Worm (Caenorhabditis elegans): Measurements from ENCODE around the gene col-111.

col-111 gene

DNA sequence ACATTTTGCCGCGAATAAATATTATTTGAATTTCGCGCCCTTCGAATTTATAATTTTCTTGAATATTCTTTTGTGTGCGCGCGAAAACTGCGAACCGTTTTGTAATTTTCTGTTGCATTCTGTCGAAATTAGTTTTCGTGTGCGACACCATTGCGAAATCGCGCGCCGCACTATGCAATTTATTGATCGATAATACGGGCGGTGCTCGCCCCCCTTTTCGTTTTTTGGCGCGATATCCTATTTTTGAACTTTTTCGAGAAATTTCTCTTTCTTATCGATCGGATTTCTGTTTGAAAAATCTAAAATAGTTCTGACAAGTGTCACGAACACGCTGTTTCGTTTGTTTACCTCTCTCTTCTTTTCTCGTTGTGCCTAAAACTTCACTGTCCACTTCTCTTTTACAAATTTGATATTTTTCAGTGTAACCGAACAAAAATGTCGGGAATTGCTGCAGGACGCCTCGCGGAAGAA, 7.1 kb downstream of the col-111 start, which contains the start of gene ubc-9 (continued):
- TF ChIP-seq nhr-84 (tag; optimal IDR thresholded peaks at IDR 0.05) (no peak), tbx-2 (tag; optimal IDR thresholded peaks at IDR 0.05) (peak; percentile 78), xbp-1 (tag; optimal IDR thresholded peaks at IDR 0.05) (peak; percentile 70), C34B4.2 (tag; optimal IDR thresholded peaks at IDR 0.05) (peak; percentile 93), sptf-1 (tag; optimal IDR thresholded peaks at IDR 0.05) (no peak), nhr-12 (tag; optimal IDR thresholded peaks at IDR 0.05) (no peak), efl-3 (GFP tag; optimal IDR thresholded peaks at IDR 0.05) (no peak), ceh-63 (GFP tag; optimal IDR thresholded peaks at IDR 0.05) (no peak), pag-3 (tag; optimal IDR thresholded peaks at IDR 0.05; ENCODE audit: borderline replicate concordance, insufficient read depth) (no peak), pax-3 (tag; optimal IDR thresholded peaks at IDR 0.05) (peak; percentile 56), mab-9 (GFP tag; IDR thresholded peaks at IDR 0.05) (no peak), nhr-76 (tag; optimal IDR thresholded peaks at IDR 0.05) (no peak), nhr-47 (tag; optimal IDR thresholded peaks at IDR 0.05) (peak; percentile 82), skn-1 (tag; optimal IDR thresholded peaks at IDR 0.05) (peak; percentile 56), unc-130 (tag; optimal IDR thresholded peaks at IDR 0.05) (no peak), alr-1 (tag; optimal IDR thresholded peaks at IDR 0.05; ENCODE audit: borderline replicate concordance) (no peak), hlh-17 (GFP tag; optimal IDR thresholded peaks at IDR 0.05; ENCODE audit: borderline replicate concordance) (no peak), hlh-4 (tag; optimal IDR thresholded peaks at IDR 0.05) (no peak), nhr-11 (tag; optimal IDR thresholded peaks at IDR 0.05) (no peak), snu-23 (GFP tag; optimal IDR thresholded peaks at IDR 0.05) (peak; percentile 88), unc-98 (GFP tag; IDR thresholded peaks at IDR 0.05) (no peak), mdl-1 (tag; optimal IDR thresholded peaks at IDR 0.05) (peak in 1 of 2 experiments; percentile 33), ceh-88 (GFP tag; IDR thresholded peaks at IDR 0.05) (no peak), nhr-77 (tag; optimal IDR thresholded peaks at IDR 0.05) (peak; percentile 43), pqm-1 (tag; optimal IDR thresholded peaks at IDR 0.05) (no peak), nhr-20 (tag; optimal IDR thresholded peaks at IDR 0.05) (peak; percentile 83), nhr-237 (tag; optimal IDR thresholded peaks at IDR 0.05) (no peak), grh-1 (GFP tag; IDR thresholded peaks at IDR 0.05) (peak; percentile 59), unc-86 (tag; optimal IDR thresholded peaks at IDR 0.05) (peak; percentile 70), blmp-1 (tag; optimal IDR thresholded peaks at IDR 0.05) (peak; percentile 49), hpl-2 (GFP tag; optimal IDR thresholded peaks at IDR 0.05) (no peak), fos-1 (tag; optimal IDR thresholded peaks at IDR 0.05) (no peak), vab-15 (tag; optimal IDR thresholded peaks at IDR 0.05) (peak; percentile 0), sup-37 (GFP tag; optimal IDR thresholded peaks at IDR 0.05) (no peak), dpl-1 (GFP tag; optimal IDR thresholded peaks at IDR 0.05) (peak; percentile 69 to 80 (median 72)), irx-1 (tag; optimal IDR thresholded peaks at IDR 0.05) (peak; percentile 22), lsy-2 (tag; optimal IDR thresholded peaks at IDR 0.05) (peak; percentile 74 to 76), ztf-4 (tag; optimal IDR thresholded peaks at IDR 0.05) (peak; percentile 26), lin-15B (tag; optimal IDR thresholded peaks at IDR 0.05) (peak; percentile 70), C16A3.4 (tag; optimal IDR thresholded peaks at IDR 0.05) (peak; percentile 73), zip-4 (GFP tag; optimal IDR thresholded peaks at IDR 0.05) (peak; percentile 69), lin-35 (GFP tag; optimal IDR thresholded peaks at IDR 0.05) (peak; percentile 77 to 85), dsc-1 (tag; optimal IDR thresholded peaks at IDR 0.05) (peak; percentile 72), nhr-71 (tag; optimal IDR thresholded peaks at IDR 0.05) (peak; percentile 88), C04F5.9 (tag; optimal IDR thresholded peaks at IDR 0.05) (peak; percentile 30), lir-3 (tag; optimal IDR thresholded peaks at IDR 0.05; ENCODE audit: poor library complexity) (peak; percentile 39), tlp-1 (tag; optimal IDR thresholded peaks at IDR 0.05) (no peak), elt-3 (tag; optimal IDR thresholded peaks at IDR 0.05) (peak in 2 of 6 experiments; percentile 18 to 25), snpc-4 (tag; optimal IDR thresholded peaks at IDR 0.05) (peak; percentile 47), ceh-82 (tag; optimal IDR thresholded peaks at IDR 0.05) (peak in 2 of 3 experiments; percentile 65 to 80), nhr-85 (tag) (peak; percentile 85), Y116A8C.19 (tag; optimal IDR thresholded peaks at IDR 0.05; ENCODE audit: borderline replicate concordance) (no peak)

Measured in whole organism, L1 larva.